Fruit fly (Drosophila melanogaster): ENCODE results near the gene Hex-A.

DNA sequence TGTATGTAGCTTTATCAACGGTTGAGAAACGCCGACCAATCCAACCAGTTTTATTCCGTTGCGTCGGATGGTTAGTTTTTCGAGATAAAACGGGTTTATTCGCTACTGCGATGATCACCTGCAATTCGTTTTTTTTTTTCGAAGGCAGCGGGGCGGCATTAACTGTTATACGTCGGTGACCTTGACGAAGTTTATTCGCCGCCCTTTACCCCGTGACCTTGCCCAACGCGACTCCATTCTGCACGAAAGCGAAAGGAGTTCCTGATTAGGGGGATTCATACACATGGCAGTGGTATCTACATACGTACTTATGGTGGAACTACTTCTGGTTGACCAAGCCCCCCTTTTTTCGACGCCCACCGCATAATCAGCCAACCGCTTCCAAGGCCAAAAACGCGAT is 4.9 kb upstream of the Hex-A start:
- TF ChIP-seq psq (GFP tag; optimal IDR thresholded peaks at IDR 0.05) (no peak), fru (GFP tag; optimal IDR thresholded peaks at IDR 0.05) (no peak)

All from whole organism, wandering third instar larva.